Fruit fly (Drosophila melanogaster): ENCODE results near the gene promL.
A peak's percentile ranks its signal among the peaks of the same experiment; 100 is the strongest.

promL gene

DNA sequence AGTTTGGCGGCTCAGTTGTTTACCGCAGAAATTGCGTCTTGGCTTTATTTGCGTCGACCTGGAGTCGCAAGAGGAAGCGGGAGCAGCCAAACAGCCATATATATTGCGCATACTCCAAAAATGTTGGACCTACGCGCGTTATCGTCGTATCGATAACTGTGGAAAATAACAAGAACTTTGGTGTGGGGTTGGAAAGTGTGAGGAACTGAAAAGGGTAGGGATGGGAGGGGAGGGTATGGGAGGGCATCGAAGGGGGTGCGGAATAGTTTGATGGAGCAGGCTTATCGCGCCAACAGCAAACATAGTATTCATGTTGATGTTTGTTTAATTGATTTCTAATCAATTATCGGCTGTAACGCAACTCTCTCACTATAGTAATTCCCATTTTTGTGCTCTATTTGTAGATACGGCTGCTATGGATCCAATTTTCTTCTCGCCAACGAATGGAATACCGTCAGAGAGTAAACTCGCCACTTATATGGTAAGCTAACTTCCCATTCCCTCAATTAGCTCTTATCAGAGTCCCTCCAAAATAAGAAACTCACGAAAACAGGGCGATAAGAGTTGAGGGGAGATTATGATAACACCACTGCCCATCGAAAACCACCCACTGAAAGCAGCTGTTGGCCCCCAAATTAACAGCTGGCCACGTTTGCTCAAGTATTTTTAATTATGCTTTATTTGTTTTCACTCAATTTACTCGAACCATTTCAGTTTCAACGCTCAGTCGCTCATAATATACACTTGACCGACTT lies 44.0 kb downstream of the promL start (continued):
- TF ChIP-seq CG4328 (GFP tag; optimal IDR thresholded peaks at IDR 0.05) (peak; percentile 76), CG16779 (GFP tag; IDR thresholded peaks at IDR 0.05) (0 out of 2 replicates have a peak, but pooled peaks have one; percentile 50), lola (GFP tag; optimal IDR thresholded peaks at IDR 0.05) (peak in 1 of 3 experiments; percentile 30), Dip3 (GFP tag; optimal IDR thresholded peaks at IDR 0.05) (no peak), stwl (tag; optimal IDR thresholded peaks at IDR 0.05) (no peak), Usf (GFP tag; optimal IDR thresholded peaks at IDR 0.05) (no peak), tna (GFP tag; IDR thresholded peaks at IDR 0.05; ENCODE audit: partially characterized antibody) (no peak), CG15514 (GFP tag; optimal IDR thresholded peaks at IDR 0.05) (peak; percentile 67), CG8388 (GFP tag; optimal IDR thresholded peaks at IDR 0.05) (peak; percentile 10), Fer1 (GFP tag; optimal IDR thresholded peaks at IDR 0.05) (peak; percentile 58), Eip74EF (GFP tag; optimal IDR thresholded peaks at IDR 0.05) (no peak), CG13123 (GFP tag; optimal IDR thresholded peaks at IDR 0.05) (peak; percentile 39), fd96Cb (tag; optimal IDR thresholded peaks at IDR 0.05) (peak; percentile 3), bcd (GFP tag; optimal IDR thresholded peaks at IDR 0.05) (peak; percentile 27), dm (GFP tag; optimal IDR thresholded peaks at IDR 0.05) (peak; percentile 11), MTF-1 (GFP tag; optimal IDR thresholded peaks at IDR 0.05; ENCODE audit: borderline replicate concordance) (peak; percentile 79), CG17385 (GFP tag; optimal IDR thresholded peaks at IDR 0.05) (peak; percentile 37), CG2678 (tag; optimal IDR thresholded peaks at IDR 0.05) (peak; percentile 68), CG34224 (GFP tag; IDR thresholded peaks at IDR 0.05; ENCODE audit: partially characterized antibody) (no peak), usp (GFP tag; optimal IDR thresholded peaks at IDR 0.05) (no peak), Ssrp (tag; optimal IDR thresholded peaks at IDR 0.05) (no peak), Doc3 (GFP tag; IDR thresholded peaks at IDR 0.05; ENCODE audit: partially characterized antibody) (no peak), CG3847 (GFP tag; IDR thresholded peaks at IDR 0.05) (no peak), unc-4 (GFP tag; IDR thresholded peaks at IDR 0.05; ENCODE audit: partially characterized antibody) (no peak), Xrp1 (GFP tag; IDR thresholded peaks at IDR 0.05) (peak; percentile 81), ci (GFP tag; IDR thresholded peaks at IDR 0.05) (peak; percentile 79; the same call in 2 of the 3 replicates), CG13624 (GFP tag; optimal IDR thresholded peaks at IDR 0.05) (peak; percentile 91), CG7556 (GFP tag; optimal IDR thresholded peaks at IDR 0.05) (peak; percentile 17), sens (GFP tag) (peak; percentile 82), CG18599 (GFP tag; optimal IDR thresholded peaks at IDR 0.05) (peak; percentile 86), NC2β (GFP tag; optimal IDR thresholded peaks at IDR 0.05) (peak; percentile 36), Dad (GFP tag; optimal IDR thresholded peaks at IDR 0.05) (no peak), CG15011 (GFP tag; optimal IDR thresholded peaks at IDR 0.05) (peak; percentile 20), CG15696 (tag; optimal IDR thresholded peaks at IDR 0.05) (peak; percentile 70), shn (GFP tag; optimal IDR thresholded peaks at IDR 0.05) (no peak), CG2116 (GFP tag; optimal IDR thresholded peaks at IDR 0.05) (peak; percentile 35), CG2875 (GFP tag; optimal IDR thresholded peaks at IDR 0.05) (peak; percentile 81), NFAT (GFP tag; IDR thresholded peaks at IDR 0.05) (peak; percentile 92), crc (GFP tag; optimal IDR thresholded peaks at IDR 0.05) (no peak), tin (GFP tag; optimal IDR thresholded peaks at IDR 0.05) (no peak), CG32767 (GFP tag; IDR thresholded peaks at IDR 0.05) (0 out of 2 replicates have a peak, but pooled peaks have one; percentile 37), eve (GFP tag; optimal IDR thresholded peaks at IDR 0.05) (peak in 1 of 2 experiments; percentile 77), row (GFP tag; IDR thresholded peaks at IDR 0.05) (peak; percentile 7; the same call in 1 of the 3 replicates), CG1024 (GFP tag; IDR thresholded peaks at IDR 0.05) (peak; percentile 70), her (GFP tag; optimal IDR thresholded peaks at IDR 0.05) (peak; percentile 39), Mrtf (GFP tag; IDR thresholded peaks at IDR 0.05) (no peak), grau (tag; optimal IDR thresholded peaks at IDR 0.05) (peak; percentile 19), HLH54F (GFP tag; optimal IDR thresholded peaks at IDR 0.05) (no peak)
